Fruit fly (Drosophila melanogaster): Measurements from ENCODE around the gene CG13051.
A peak's percentile ranks its signal among the peaks of the same experiment; 100 is the strongest.

The CG13051 gene

DNA sequence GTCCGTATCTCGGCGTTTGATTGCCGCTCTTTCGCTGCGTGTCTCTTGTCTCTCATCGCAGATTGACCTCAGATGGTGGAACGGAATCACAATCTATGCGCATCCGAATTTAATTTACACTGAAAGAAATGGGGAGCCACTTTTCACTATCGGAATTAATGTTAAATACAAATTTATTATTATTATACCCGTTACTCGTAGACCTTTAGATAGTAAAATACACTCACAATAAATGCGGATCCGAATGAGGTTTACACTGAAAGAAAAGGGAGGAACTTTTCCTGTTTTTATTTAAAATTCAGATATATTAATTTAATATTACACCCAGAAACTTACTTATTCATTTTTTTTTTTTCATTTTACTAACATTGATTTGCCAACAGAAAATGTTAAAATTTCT is 24.2 kb upstream of the CG13051 start (continued):
- peak; percentile 11 for TF ChIP-seq CG13775 (GFP tag; optimal IDR thresholded peaks at IDR 0.05)
- TF ChIP-seq CG7556 (GFP tag; optimal IDR thresholded peaks at IDR 0.05) = no peak
- peak; percentile 43 for TF ChIP-seq dmrt99B (tag; optimal IDR thresholded peaks at IDR 0.05)
- TF ChIP-seq Nf-YA (GFP tag; IDR thresholded peaks at IDR 0.05) = 0 out of 2 replicates have a peak, but pooled peaks have one; percentile 20
- 0 out of 3 replicates have a peak, but pooled peaks have one; percentile 16 for TF ChIP-seq Aef1 (GFP tag; IDR thresholded peaks at IDR 0.05)
- TF ChIP-seq ap (GFP tag; IDR thresholded peaks at IDR 0.05) = peak; percentile 65
- TF ChIP-seq H15 (GFP tag; IDR thresholded peaks at IDR 0.05) = peak; percentile 53; the same call in 1 of the 3 replicates
- TF ChIP-seq prd (optimal IDR thresholded peaks at IDR 0.05) = no peak
- peak; percentile 38; the same call in 1 of the 3 replicates for TF ChIP-seq prd (GFP tag; IDR thresholded peaks at IDR 0.05)
- TF ChIP-seq sisA (GFP tag; IDR thresholded peaks at IDR 0.05) = peak; percentile 15; the same call in 1 of the 2 replicates
- TF ChIP-seq ash1 (GFP tag; optimal IDR thresholded peaks at IDR 0.05) = no peak
- TF ChIP-seq onecut (GFP tag; IDR thresholded peaks at IDR 0.05) = 0 out of 2 replicates have a peak, but pooled peaks have one; percentile 7
- peak; percentile 5 for TF ChIP-seq tap (tag; optimal IDR thresholded peaks at IDR 0.05)
- TF ChIP-seq CG11695 (GFP tag; IDR thresholded peaks at IDR 0.05) = 0 out of 3 replicates have a peak, but pooled peaks have one; percentile 27
- TF ChIP-seq Atf6 (GFP tag; IDR thresholded peaks at IDR 0.05) = peak; percentile 38; the same call in 1 of the 2 replicates
- peak; percentile 3 for TF ChIP-seq CG12155 (GFP tag; optimal IDR thresholded peaks at IDR 0.05)
- TF ChIP-seq CG13296 (GFP tag; optimal IDR thresholded peaks at IDR 0.05) = peak; percentile 39
- TF ChIP-seq B-H1 (GFP tag; IDR thresholded peaks at IDR 0.05) = 0 out of 3 replicates have a peak, but pooled peaks have one; percentile 16
- 0 out of 2 replicates have a peak, but pooled peaks have one; percentile 28 for TF ChIP-seq ranshi (GFP tag; IDR thresholded peaks at IDR 0.05)
- TF ChIP-seq so (GFP tag; IDR thresholded peaks at IDR 0.05) = peak; percentile 58; the same call in 2 of the 3 replicates
- peak; percentile 59 for TF ChIP-seq unpg (GFP tag; optimal IDR thresholded peaks at IDR 0.05)
- peak; percentile 33; the same call in 1 of the 2 replicates for TF ChIP-seq CG14441 (GFP tag; IDR thresholded peaks at IDR 0.05)
- TF ChIP-seq ttk (GFP tag; IDR thresholded peaks at IDR 0.05) = 0 out of 2 replicates have a peak, but pooled peaks have one; percentile 11
- peak; percentile 24 for TF ChIP-seq Hr3 (GFP tag; optimal IDR thresholded peaks at IDR 0.05)
- TF ChIP-seq CG17802 (tag; optimal IDR thresholded peaks at IDR 0.05) = no peak
- TF ChIP-seq E2f1 (GFP tag; IDR thresholded peaks at IDR 0.05) = peak; percentile 33; the same call in 1 of the 2 replicates
- TF ChIP-seq esg (GFP tag; conservative IDR thresholded peaks at IDR 0.05) = peak; percentile 64; the same call in 1 of the 2 replicates
- TF ChIP-seq CG12659 (GFP tag; optimal IDR thresholded peaks at IDR 0.05) = peak; percentile 19
- peak; percentile 36 for TF ChIP-seq fd3F (GFP tag; optimal IDR thresholded peaks at IDR 0.05)
- peak; percentile 65 for TF ChIP-seq gem (tag; optimal IDR thresholded peaks at IDR 0.05)
- TF ChIP-seq Blimp-1 (GFP tag; optimal IDR thresholded peaks at IDR 0.05) = peak; percentile 22
- 0 out of 2 replicates have a peak, but pooled peaks have one; percentile 9 for TF ChIP-seq CG10321 (GFP tag; IDR thresholded peaks at IDR 0.05)
- TF ChIP-seq stc (GFP tag; IDR thresholded peaks at IDR 0.05) = 0 out of 2 replicates have a peak, but pooled peaks have one; percentile 26
- peak; percentile 2 for TF ChIP-seq nmo (GFP tag; optimal IDR thresholded peaks at IDR 0.05)
- TF ChIP-seq Meics (GFP tag; optimal IDR thresholded peaks at IDR 0.05) = peak; percentile 39
- peak; percentile 19 for TF ChIP-seq lab (GFP tag; optimal IDR thresholded peaks at IDR 0.05)
- TF ChIP-seq Dbx (GFP tag; IDR thresholded peaks at IDR 0.05) = no peak
- no peak for TF ChIP-seq Doc2 (GFP tag; IDR thresholded peaks at IDR 0.05)
- TF ChIP-seq Oli (tag; optimal IDR thresholded peaks at IDR 0.05) = peak; percentile 61
- peak; percentile 31 for TF ChIP-seq az2 (GFP tag; optimal IDR thresholded peaks at IDR 0.05)
- TF ChIP-seq Sox102F (GFP tag; optimal IDR thresholded peaks at IDR 0.05) = peak; percentile 31
- no peak for TF ChIP-seq pros (GFP tag; optimal IDR thresholded peaks at IDR 0.05)
- TF ChIP-seq CG32772 (GFP tag; IDR thresholded peaks at IDR 0.05) = 0 out of 2 replicates have a peak, but pooled peaks have one; percentile 25
- TF ChIP-seq CG11504 (tag; optimal IDR thresholded peaks at IDR 0.05) = no peak
- peak; percentile 73 for TF ChIP-seq seq (GFP tag; IDR thresholded peaks at IDR 0.05)

Data from whole organism, embryonic.